Worm (Caenorhabditis elegans): Measurements from ENCODE around the gene adah-1.

Gene adah-1

ce11 chrIV:7049672-7050206 lies 25.7 kb downstream of the adah-1 start, which contains the start of gene nhr-105 (continued):
- 0 out of 2 replicates have a peak, but pooled peaks have one; percentile 33 for TF ChIP-seq Y75B8A.6 (GFP tag; IDR thresholded peaks at IDR 0.05)

DNA sequence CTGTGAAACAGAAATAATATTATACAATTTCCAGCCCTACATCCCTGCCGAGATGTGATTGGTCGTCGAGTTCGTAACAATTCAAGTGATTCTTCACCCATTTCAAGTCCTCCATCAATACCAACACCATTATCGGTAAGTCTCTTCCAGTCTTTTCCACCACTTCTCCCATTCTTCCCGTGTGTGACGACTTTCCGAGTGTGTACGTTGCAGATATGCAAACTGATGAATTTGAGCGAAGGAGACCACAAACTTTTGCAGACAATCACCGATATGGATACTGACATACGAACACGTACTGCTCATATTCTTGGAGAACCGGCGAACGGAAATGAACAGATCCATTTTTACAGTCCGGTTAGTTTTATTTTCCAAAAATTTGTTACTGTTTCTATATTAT lies 27.5 kb downstream of the adah-1 start:
- TF ChIP-seq ama-1 (optimal IDR thresholded peaks at IDR 0.05): peak; percentile 30
- TF ChIP-seq aha-1 (tag): peak; percentile 52
- 0 out of 2 replicates have a peak, but pooled peaks have one; percentile 14 for TF ChIP-seq mdt-29 (GFP tag; IDR thresholded peaks at IDR 0.05)
- TF ChIP-seq ceh-28 (tag; optimal IDR thresholded peaks at IDR 0.05): no peak

ce11 chrIV:7052135-7052534 lies 28.1 kb downstream of the adah-1 start:
- TF ChIP-seq ama-1 (optimal IDR thresholded peaks at IDR 0.05) (no peak), F10B5.3 (tag; optimal IDR thresholded peaks at IDR 0.05) (no peak)

DNA sequence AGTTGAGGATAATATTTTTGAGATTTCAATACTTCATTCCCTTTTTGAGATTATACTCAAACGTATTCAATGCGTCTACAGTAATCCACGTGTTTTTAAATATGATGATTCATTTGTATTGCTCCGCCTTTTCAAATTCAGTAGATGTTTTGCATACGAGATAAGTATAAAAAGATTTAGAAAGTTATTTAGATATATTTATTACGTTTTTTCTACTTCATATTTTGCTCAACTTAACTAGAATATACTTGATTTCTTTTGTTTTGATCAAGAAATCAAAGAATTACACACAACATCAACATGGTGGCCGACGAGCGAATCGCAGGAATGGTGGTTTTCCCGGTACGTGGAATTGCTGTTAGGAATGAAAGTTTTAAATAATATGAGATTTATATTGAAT lies 33.7 kb downstream of the adah-1 start, which contains the start of gene srx-50:
Gene srx-50 (plus strand): TSS at position 301 of the 400 bp plus-strand sequence.
- TF ChIP-seq aly-2 (tag; optimal IDR thresholded peaks at IDR 0.05): no peak
- TF ChIP-seq arid-1 (GFP tag; conservative IDR thresholded peaks at IDR 0.05): no peak
- no peak for TF ChIP-seq daf-8 (GFP tag; IDR thresholded peaks at IDR 0.05)
- no peak for TF ChIP-seq D1046.2 (GFP tag; IDR thresholded peaks at IDR 0.05)
- no peak for TF ChIP-seq F26F4.8 (GFP tag; conservative IDR thresholded peaks at IDR 0.05)
- TF ChIP-seq tag-97 (GFP tag; IDR thresholded peaks at IDR 0.05): no peak
- no peak for TF ChIP-seq nhr-28 (tag; optimal IDR thresholded peaks at IDR 0.05)
- no peak for TF ChIP-seq madf-5 (GFP tag; IDR thresholded peaks at IDR 0.05)
- TF ChIP-seq dpl-1 (GFP tag; optimal IDR thresholded peaks at IDR 0.05): no peak
- TF ChIP-seq ZK337.2 (GFP tag; IDR thresholded peaks at IDR 0.05): no peak
- no peak for TF ChIP-seq spr-1 (tag; optimal IDR thresholded peaks at IDR 0.05)

DNA sequence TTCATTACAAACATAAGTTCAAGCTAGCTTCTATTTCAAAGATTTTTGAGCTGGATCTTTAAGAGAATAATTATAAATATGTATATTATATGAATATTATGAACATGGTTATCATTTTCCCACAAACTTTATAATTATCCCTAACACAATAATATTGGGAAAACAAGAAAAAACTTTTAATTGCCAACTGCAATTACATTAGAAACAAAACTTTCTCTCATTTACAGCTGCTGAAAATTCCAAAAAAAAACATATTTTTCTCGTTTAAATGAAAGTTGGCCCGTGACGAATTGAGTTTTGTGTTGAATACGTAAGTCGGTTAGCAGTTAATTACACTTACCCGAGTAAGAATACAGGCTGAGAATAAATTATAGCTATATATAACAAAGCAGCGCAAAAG lies 38.7 kb downstream of the adah-1 start:
- TF ChIP-seq daf-8 (GFP tag; IDR thresholded peaks at IDR 0.05): no peak
- TF ChIP-seq aha-1 (tag): peak; percentile 90

- TF ChIP-seq spr-3 (GFP tag; optimal IDR thresholded peaks at IDR 0.05) (no peak), ceh-20 (GFP tag; IDR thresholded peaks at IDR 0.05) (no peak), ceh-32 (tag; optimal IDR thresholded peaks at IDR 0.05; ENCODE audit: poor library complexity) (no peak), attf-4 (tag; optimal IDR thresholded peaks at IDR 0.05) (no peak), R02D3.7 (tag; optimal IDR thresholded peaks at IDR 0.05) (no peak)
Observed at ce11 chrIV:7065022-7065421, 41.0 kb downstream of the adah-1 start, which contains the start of gene Y43B11AL.1. Gene Y43B11AL.1, plus strand, starts transcription at chrIV:7065322.

ce11 chrIV:7067446-7067845 lies 43.4 kb downstream of the adah-1 start:
- TF ChIP-seq Y75B8A.6 (GFP tag; IDR thresholded peaks at IDR 0.05) (no peak), unc-62 (GFP tag; optimal IDR thresholded peaks at IDR 0.05 in 1 of 2) (peak in 1 of 2 experiments; percentile 93), unc-62 (tag; optimal IDR thresholded peaks at IDR 0.05) (no peak), Y48G9A.11 (GFP tag; IDR thresholded peaks at IDR 0.05) (no peak)

DNA sequence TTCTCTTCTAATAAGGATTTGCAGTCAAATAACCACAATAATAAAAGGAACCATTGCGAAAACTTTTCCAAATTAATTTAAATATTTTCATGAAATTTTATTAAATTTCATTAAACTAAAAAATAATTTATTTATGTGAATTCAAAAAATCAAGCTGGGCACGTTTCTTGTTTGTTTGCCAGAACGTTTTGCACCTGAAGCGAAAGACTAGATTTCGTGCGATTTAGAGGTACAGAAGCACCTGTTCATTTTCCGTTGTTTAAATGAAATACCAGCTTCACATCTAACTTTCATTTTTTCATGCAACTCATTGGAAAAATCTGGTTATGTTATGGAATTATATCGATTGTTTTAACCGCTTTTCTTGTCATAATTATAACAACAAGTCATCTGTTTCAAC lies 48.1 kb downstream of the adah-1 start, which contains the start of gene srg-48:
Gene srg-48 (plus strand): TSS at position 301 of the 400 bp plus-strand sequence.
- no peak for TF ChIP-seq jun-1 (tag; optimal IDR thresholded peaks at IDR 0.05)
- TF ChIP-seq D1046.2 (GFP tag; IDR thresholded peaks at IDR 0.05): no peak
- no peak for TF ChIP-seq F37D6.2 (tag; optimal IDR thresholded peaks at IDR 0.05)
- no peak for TF ChIP-seq mes-2 (tag; optimal IDR thresholded peaks at IDR 0.05; ENCODE audit: poor library complexity, severe bottlenecking)
- no peak for TF ChIP-seq ceh-62 (tag; optimal IDR thresholded peaks at IDR 0.05)
- TF ChIP-seq F44E2.7 (GFP tag; IDR thresholded peaks at IDR 0.05): no peak
- TF ChIP-seq unc-130 (GFP tag; optimal IDR thresholded peaks at IDR 0.05): no peak
- no peak for TF ChIP-seq F26F4.8 (GFP tag; conservative IDR thresholded peaks at IDR 0.05)
- TF ChIP-seq aha-1 (tag): no peak
